Fruit fly (Drosophila melanogaster) whole organism, embryonic: ENCODE measurements around the gene bun.

ENCODE experiments used
- BtbVII ChIP-seq: fragments of 200-800 bp; sonication (Bioruptor generic); optimal IDR thresholded peaks from 3 replicates; lab custom pipeline; 2017; ENCODE audit warnings: missing biosample characterization, mild to moderate bottlenecking, missing genetic modification characterization
- CG10543 ChIP-seq: fragments of 200-800 bp; sonication (Bioruptor generic); optimal IDR thresholded peaks from 3 replicates; lab custom pipeline; 2017; ENCODE audit warnings: missing biosample characterization, mild to moderate bottlenecking, missing genetic modification characterization, moderate library complexity
- CG11398 ChIP-seq: fragments of 200-800 bp; sonication (Bioruptor generic); optimal IDR thresholded peaks from 2 replicates; lab custom pipeline; 2016; ENCODE audit warnings: missing biosample characterization, missing genetic modification characterization
- CG12071 ChIP-seq: fragments of 200-800 bp; sonication (Bioruptor generic); optimal IDR thresholded peaks from 3 replicates; lab custom pipeline; 2018; ENCODE audit warnings: missing biosample characterization, mild to moderate bottlenecking, missing genetic modification characterization
- CG1233 ChIP-seq: fragments of 200-800 bp; sonication (Bioruptor generic); optimal IDR thresholded peaks from 4 replicates; lab custom pipeline; 2018; ENCODE audit warnings: missing biosample characterization, mild to moderate bottlenecking, missing genetic modification characterization
- CG14710 ChIP-seq: fragments of 200-800 bp; sonication (Bioruptor generic); optimal IDR thresholded peaks from 3 replicates; lab custom pipeline; 2019; ENCODE audit warnings: missing biosample characterization, mild to moderate bottlenecking, missing genetic modification characterization, moderate library complexity
- CG18262 ChIP-seq: fragments of 200-800 bp; optimal IDR thresholded peaks from 3 replicates; lab custom pipeline; 2019; ENCODE audit warnings: missing biosample characterization, mild to moderate bottlenecking, missing genetic modification characterization, moderate library complexity
- CG18476 ChIP-seq: fragments of 200-800 bp; sonication (Bioruptor generic); optimal IDR thresholded peaks from 2 replicates; lab custom pipeline; 2016; ENCODE audit warnings: missing biosample characterization, mild to moderate bottlenecking, missing genetic modification characterization
- CG18619 ChIP-seq: fragments of 200-800 bp; sonication (Bioruptor generic); optimal IDR thresholded peaks from 3 replicates; lab custom pipeline; 2017; ENCODE audit warnings: missing biosample characterization, mild to moderate bottlenecking, missing genetic modification characterization
- CG2889 ChIP-seq: fragments of 200-800 bp; sonication (Bioruptor generic); IDR thresholded peaks from 3 replicates; pipeline ENCODE4 v1.3.6; 2022; ENCODE audit warnings: missing biosample characterization, missing genetic modification characterization
- CG4328 ChIP-seq: fragments of 200-800 bp; sonication (Bioruptor generic); optimal IDR thresholded peaks from 3 replicates; lab custom pipeline; 2017; ENCODE audit warnings: missing biosample characterization, missing genetic modification reagents, missing genetic modification characterization
- CG6813 ChIP-seq: fragments of 200-800 bp; sonication (Bioruptor generic); optimal IDR thresholded peaks from 2 replicates; lab custom pipeline; 2017; ENCODE audit warnings: missing biosample characterization, missing genetic modification characterization, mild to moderate bottlenecking, moderate library complexity, missing genetic modification reagents
- CG8290 ChIP-seq, 3 experiments: fragments of 200-800 bp; sonication (Bioruptor generic); optimal IDR thresholded peaks; 2 replicates each; lab custom pipeline; 2016 to 2019; ENCODE audit warnings: missing biosample characterization in 3 of 3, missing genetic modification characterization in 3 of 3, mild to moderate bottlenecking in 2 of 3, moderate library complexity in 1 of 3
- CG8388 ChIP-seq: fragments of 200-800 bp; sonication (Bioruptor generic); optimal IDR thresholded peaks from 2 replicates; lab custom pipeline; 2019; ENCODE audit warnings: missing biosample characterization, mild to moderate bottlenecking, missing genetic modification characterization, moderate library complexity
- CG9609 ChIP-seq: fragments of 200-800 bp; sonication (Bioruptor generic); optimal IDR thresholded peaks from 3 replicates; lab custom pipeline; 2016; ENCODE audit warnings: missing biosample characterization, missing genetic modification characterization
- CHES-1-like ChIP-seq: fragments of 200-800 bp; sonication (Bioruptor generic); optimal IDR thresholded peaks from 2 replicates; lab custom pipeline; 2016; ENCODE audit warnings: missing biosample characterization, missing genetic modification characterization
- CrebB ChIP-seq: fragments of 200-800 bp; sonication (Bioruptor generic); optimal IDR thresholded peaks from 3 replicates; lab custom pipeline; 2018; ENCODE audit warnings: missing biosample characterization, mild to moderate bottlenecking, missing genetic modification characterization
- Fer3 ChIP-seq: fragments of 200-800 bp; sonication (Bioruptor generic); optimal IDR thresholded peaks from 2 replicates; lab custom pipeline; 2018; ENCODE audit warnings: missing biosample characterization, mild to moderate bottlenecking, missing genetic modification characterization, moderate library complexity
- HHEX ChIP-seq: fragments of 200-800 bp; sonication (Bioruptor generic); optimal IDR thresholded peaks from 3 replicates; lab custom pipeline; 2017; ENCODE audit warnings: missing biosample characterization, mild to moderate bottlenecking, missing genetic modification characterization, missing genetic modification reagents
- Hey ChIP-seq: fragments of 200-800 bp; sonication (Bioruptor generic); optimal IDR thresholded peaks from 3 replicates; lab custom pipeline; 2018; ENCODE audit warnings: missing biosample characterization, mild to moderate bottlenecking, missing genetic modification characterization
- Lim3 ChIP-seq: fragments of 200-800 bp; sonication (Bioruptor generic); IDR thresholded peaks from 2 replicates; pipeline ENCODE4 v1.3.6; 2022; ENCODE audit warnings: missing biosample characterization, missing genetic modification characterization
- Lpt ChIP-seq: fragments of >200 bp; optimal IDR thresholded peaks from 2 replicates; lab custom pipeline; 2018; ENCODE audit warnings: missing biosample characterization, missing genetic modification characterization
- MESR4 ChIP-seq: fragments of 200-800 bp; sonication (Bioruptor generic); optimal IDR thresholded peaks from 2 replicates; lab custom pipeline; 2018; ENCODE audit warnings: missing biosample characterization, mild to moderate bottlenecking, missing genetic modification characterization, moderate library complexity
- MTF-1 ChIP-seq: fragments of 200-800 bp; sonication (Bioruptor generic); optimal IDR thresholded peaks from 2 replicates; lab custom pipeline; 2018; ENCODE audit warnings: missing biosample characterization, mild to moderate bottlenecking, missing genetic modification characterization, borderline replicate concordance
- NFAT ChIP-seq: fragments of 200-800 bp; sonication (Bioruptor generic); IDR thresholded peaks from 2 replicates; pipeline ENCODE4 v1.3.6; 2022; ENCODE audit warnings: missing biosample characterization, missing genetic modification characterization
- Oli ChIP-seq: fragments of 200-800 bp; sonication (Bioruptor generic); optimal IDR thresholded peaks from 2 replicates; lab custom pipeline; 2018; ENCODE audit warnings: missing biosample characterization, mild to moderate bottlenecking, missing genetic modification characterization, moderate library complexity
- Optix ChIP-seq: fragments of 200-800 bp; sonication (Bioruptor generic); IDR thresholded peaks from 3 replicates; pipeline ENCODE4 v1.3.6; 2022; ENCODE audit warnings: missing biosample characterization, missing genetic modification characterization
- Sin3A ChIP-seq: fragments of >200 bp; optimal IDR thresholded peaks from 2 replicates; lab custom pipeline; 2018
- Stat92E ChIP-seq, 3 experiments: fragments of >200 bp in 2 of 3; fragments of 200-800 bp in 1 of 3; sonication (Bioruptor generic) in 1 of 3; optimal IDR thresholded peaks; 2 replicates each; lab custom pipeline; 2017 to 2019; ENCODE audit warnings: missing biosample characterization in 3 of 3, missing genetic modification characterization in 3 of 3, mild to moderate bottlenecking in 1 of 3, moderate library complexity in 1 of 3
- Usf ChIP-seq: fragments of 200-800 bp; sonication (Bioruptor generic); optimal IDR thresholded peaks from 2 replicates; lab custom pipeline; 2017; ENCODE audit warnings: missing genotype, missing biosample characterization, missing genetic modification characterization
- YL-1 ChIP-seq: fragments of 200-800 bp; sonication (Bioruptor generic); optimal IDR thresholded peaks from 3 replicates; lab custom pipeline; 2017; ENCODE audit warnings: missing biosample characterization, mild to moderate bottlenecking, missing genetic modification characterization
- ash1 ChIP-seq: fragments of 200-800 bp; sonication (Bioruptor generic); optimal IDR thresholded peaks from 2 replicates; lab custom pipeline; 2018; ENCODE audit warnings: missing biosample characterization, mild to moderate bottlenecking, missing genetic modification characterization
- az2 ChIP-seq: fragments of 200-800 bp; sonication (Bioruptor generic); optimal IDR thresholded peaks from 3 replicates; lab custom pipeline; 2016; ENCODE audit warnings: missing biosample characterization, missing genetic modification characterization
- bcd ChIP-seq: fragments of 200-800 bp; sonication (Bioruptor generic); optimal IDR thresholded peaks from 2 replicates; lab custom pipeline; 2017; ENCODE audit warnings: missing biosample characterization, mild to moderate bottlenecking, missing genetic modification characterization
- br ChIP-seq: fragments of >200 bp; optimal IDR thresholded peaks from 2 replicates; lab custom pipeline; 2017
- croc ChIP-seq: fragments of 200-800 bp; sonication (Bioruptor generic); conservative IDR thresholded peaks from 3 replicates; pipeline ENCODE4 v1.3.6; 2022; ENCODE audit warnings: missing biosample characterization, missing genetic modification characterization
- da ChIP-seq: fragments of 200-800 bp; sonication (Bioruptor generic); optimal IDR thresholded peaks from 2 replicates; lab custom pipeline; 2016; ENCODE audit warnings: missing biosample characterization, missing genetic modification characterization
- fu2 ChIP-seq: fragments of 200-800 bp; sonication (Bioruptor generic); optimal IDR thresholded peaks from 2 replicates; lab custom pipeline; 2016; ENCODE audit warnings: missing biosample characterization, missing genetic modification characterization
- gem ChIP-seq: fragments of 200-800 bp; sonication (Bioruptor generic); optimal IDR thresholded peaks from 2 replicates; lab custom pipeline; 2019; ENCODE audit warnings: missing biosample characterization, mild to moderate bottlenecking, missing genetic modification characterization, moderate library complexity
- lbe ChIP-seq: fragments of 200-800 bp; sonication (Bioruptor generic); optimal IDR thresholded peaks from 2 replicates; lab custom pipeline; 2016; ENCODE audit warnings: missing biosample characterization, mild to moderate bottlenecking, missing genetic modification characterization
- mam ChIP-seq: fragments of 200-800 bp; sonication (Bioruptor generic); optimal IDR thresholded peaks from 3 replicates; lab custom pipeline; 2016; ENCODE audit warnings: missing biosample characterization, missing genetic modification characterization
- nerfin-2 ChIP-seq: fragments of 200-800 bp; sonication (Bioruptor generic); IDR thresholded peaks from 2 replicates; pipeline ENCODE4 v1.3.6; 2022; ENCODE audit warnings: missing biosample characterization, missing genetic modification characterization; ENCODE audit not compliant: partially characterized antibody
- onecut ChIP-seq: fragments of 200-800 bp; sonication (Bioruptor generic); IDR thresholded peaks from 2 replicates; pipeline ENCODE4 v1.3.6; 2022; ENCODE audit warnings: missing biosample characterization, missing genetic modification characterization
- p53 ChIP-seq: fragments of 200-800 bp; sonication (Bioruptor generic); optimal IDR thresholded peaks from 2 replicates; lab custom pipeline; 2016; ENCODE audit warnings: missing biosample characterization, missing genetic modification characterization
- repo ChIP-seq: fragments of 200-800 bp; sonication (Bioruptor generic); optimal IDR thresholded peaks from 2 replicates; lab custom pipeline; 2016; ENCODE audit warnings: missing biosample characterization, missing genetic modification characterization
- ro ChIP-seq: fragments of 200-800 bp; sonication (Bioruptor generic); IDR thresholded peaks from 2 replicates; pipeline ENCODE4 v1.3.6; 2022; ENCODE audit warnings: missing biosample characterization, missing genetic modification characterization
- salm ChIP-seq: fragments of 200-800 bp; sonication (Bioruptor generic); optimal IDR thresholded peaks from 2 replicates; lab custom pipeline; 2018; ENCODE audit warnings: missing biosample characterization, mild to moderate bottlenecking, missing genetic modification characterization
- sqz ChIP-seq: fragments of 200-800 bp; sonication (Bioruptor generic); optimal IDR thresholded peaks from 3 replicates; lab custom pipeline; 2018; ENCODE audit warnings: missing biosample characterization, mild to moderate bottlenecking, missing genetic modification characterization
- ssp ChIP-seq: fragments of 200-800 bp; sonication (Bioruptor generic); IDR thresholded peaks from 2 replicates; pipeline ENCODE4 v1.3.6; 2022; ENCODE audit warnings: missing biosample characterization, missing genetic modification characterization
- sug ChIP-seq: fragments of 200-800 bp; optimal IDR thresholded peaks from 2 replicates; lab custom pipeline; 2019; ENCODE audit warnings: missing biosample characterization, mild to moderate bottlenecking, missing genetic modification characterization, moderate library complexity
- tin ChIP-seq: fragments of 200-800 bp; sonication (Bioruptor generic); optimal IDR thresholded peaks from 3 replicates; lab custom pipeline; 2016; ENCODE audit warnings: missing biosample characterization, missing genetic modification characterization
- trh ChIP-seq: fragments of 200-800 bp; sonication (Bioruptor generic); optimal IDR thresholded peaks from 2 replicates; lab custom pipeline; 2016; ENCODE audit warnings: missing biosample characterization, missing genetic modification characterization

bun gene

DNA sequence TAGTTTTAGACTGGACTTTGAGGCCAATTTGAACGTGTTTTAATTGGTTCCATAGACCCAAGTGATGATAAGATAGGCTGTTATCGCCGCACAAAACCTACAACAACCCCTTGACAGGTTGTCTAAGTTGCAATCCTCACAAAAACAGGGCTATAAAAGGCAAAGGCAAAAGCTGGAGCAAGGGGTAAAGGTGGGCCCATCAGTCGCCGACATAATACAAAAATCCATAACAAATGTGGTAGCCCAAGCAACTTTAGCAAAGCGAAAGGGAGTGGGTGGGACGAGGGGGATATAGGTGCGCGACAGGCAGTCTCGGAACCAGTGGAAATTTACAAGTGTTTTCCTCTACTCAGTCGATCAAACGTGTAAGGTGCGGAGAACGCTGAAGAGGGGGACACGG is 82.3 kb downstream of the bun start (continued):
- TF ChIP-seq fu2 (GFP tag; lab: Kevin White, UChicago) (no peak), bcd (GFP tag; lab: Kevin White, UChicago) (no peak), croc (no peak), NFAT (GFP tag; lab: Robert Waterston, UW) (peak; percentile 76), CG4328 (no peak), CHES-1-like (no peak), CG12071 (peak; percentile 30), CG8388 (no peak), ssp (no peak), br (no peak), Optix (GFP tag; lab: Robert Waterston, UW) (no peak), Usf (GFP tag; lab: Kevin White, UChicago) (no peak), da (no peak), CG9609 (GFP tag; lab: Kevin White, UChicago) (no peak), CG10543 (peak; percentile 33), Oli (tag; lab: Kevin White, UChicago) (no peak), CG18476 (no peak), Fer3 (no peak), Stat92E (GFP tag; optimal IDR thresholded peaks at IDR 0.05; lab: Kevin White, UChicago) (no peak), BtbVII (GFP tag; lab: Kevin White, UChicago) (peak; percentile 11), CG18262 (tag; lab: Kevin White, UChicago) (no peak), ro (GFP tag; lab: Robert Waterston, UW) (no peak), CG8290 (GFP tag; optimal IDR thresholded peaks at IDR 0.05; lab: Kevin White, UChicago) (no peak), CG8290 (tag; optimal IDR thresholded peaks at IDR 0.05; lab: Kevin White, UChicago) (peak in 1 of 2 experiments; percentile 26), CG14710 (tag; lab: Kevin White, UChicago) (no peak), Lim3 (GFP tag; lab: Robert Waterston, UW) (no peak), Lpt (no peak), sqz (GFP tag; lab: Kevin White, UChicago) (no peak), tin (GFP tag; lab: Kevin White, UChicago) (no peak), repo (GFP tag; lab: Kevin White, UChicago) (no peak), MESR4 (GFP tag; lab: Kevin White, UChicago) (no peak), az2 (GFP tag; lab: Kevin White, UChicago) (no peak), trh (GFP tag; lab: Kevin White, UChicago) (no peak), CG1233 (no peak), CrebB (tag; lab: Kevin White, UChicago) (no peak), sug (tag; lab: Kevin White, UChicago) (peak; percentile 63), Hey (tag; lab: Kevin White, UChicago) (peak; percentile 32), gem (tag; lab: Kevin White, UChicago) (no peak), mam (GFP tag; lab: Kevin White, UChicago) (no peak), lbe (GFP tag; lab: Kevin White, UChicago) (no peak), YL-1 (GFP tag; lab: Kevin White, UChicago) (no peak), CG6813 (GFP tag; lab: Kevin White, UChicago) (no peak), CG2889 (GFP tag; lab: Robert Waterston, UW) (peak; percentile 55; the same call in 1 of the 3 replicates), CG11398 (GFP tag; lab: Kevin White, UChicago) (no peak), CG18619 (peak; percentile 11), nerfin-2 (GFP tag; lab: Robert Waterston, UW) (no peak), p53 (GFP tag; lab: Kevin White, UChicago) (no peak), ash1 (GFP tag; lab: Kevin White, UChicago) (peak; percentile 14), Sin3A (no peak), MTF-1 (no peak), onecut (GFP tag; lab: Robert Waterston, UW) (no peak), salm (tag; lab: Kevin White, UChicago) (no peak), HHEX (GFP tag; lab: Kevin White, UChicago) (no peak)
